Fruit fly (Drosophila melanogaster) whole organism, adult: Measurements from ENCODE around the gene kirre.

ENCODE experiments used
- CG11617 ChIP-seq: fragments of 200-800 bp; sonication (Bioruptor generic); optimal IDR thresholded peaks from 2 replicates; lab custom pipeline; 2017; ENCODE audit warnings: mild to moderate bottlenecking, missing biosample characterization, missing genetic modification reagents, missing genetic modification characterization
- CG12768 ChIP-seq: fragments of 200-800 bp; sonication (Bioruptor generic); optimal IDR thresholded peaks from 2 replicates; lab custom pipeline; 2017; ENCODE audit warnings: missing biosample characterization, missing genetic modification characterization, mild to moderate bottlenecking, moderate library complexity, missing genetic modification reagents
- CG14711 ChIP-seq: fragments of 200-800 bp; sonication (Bioruptor generic); optimal IDR thresholded peaks from 2 replicates; lab custom pipeline; 2018; ENCODE audit warnings: missing biosample characterization, mild to moderate bottlenecking, missing genetic modification characterization, moderate library complexity
- CG1620 ChIP-seq: fragments of 200-800 bp; sonication (Bioruptor generic); optimal IDR thresholded peaks from 2 replicates; lab custom pipeline; 2016; ENCODE audit warnings: missing biosample characterization, missing genetic modification characterization
- CG5204 ChIP-seq: fragments of 200-800 bp; sonication (Bioruptor generic); optimal IDR thresholded peaks from 2 replicates; lab custom pipeline; 2016; ENCODE audit warnings: missing biosample characterization, missing genetic modification characterization
- CG7045 ChIP-seq: fragments of 200-800 bp; sonication (Bioruptor generic); optimal IDR thresholded peaks from 2 replicates; lab custom pipeline; 2017; ENCODE audit warnings: missing biosample characterization, mild to moderate bottlenecking, missing genetic modification characterization
- CG7101 ChIP-seq: fragments of 200-800 bp; sonication (Bioruptor generic); optimal IDR thresholded peaks from 2 replicates; lab custom pipeline; 2018; ENCODE audit warnings: missing biosample characterization, mild to moderate bottlenecking, missing genetic modification characterization, moderate library complexity
- Clk ChIP-seq: fragments of 200-800 bp; sonication (Bioruptor generic); optimal IDR thresholded peaks from 2 replicates; lab custom pipeline; 2017; ENCODE audit warnings: missing biosample characterization, missing genetic modification characterization
- cic ChIP-seq: fragments of 200-800 bp; sonication (Bioruptor generic); optimal IDR thresholded peaks from 2 replicates; lab custom pipeline; 2017; ENCODE audit warnings: missing biosample characterization, mild to moderate bottlenecking, missing genetic modification characterization, moderate library complexity
- cnc ChIP-seq, 2 experiments: fragments of >200 bp; optimal IDR thresholded peaks; 2 replicates each; lab custom pipeline; 2017
- kay ChIP-seq: fragments of 200-800 bp; sonication (Bioruptor generic); peaks from one replicate; lab custom pipeline; 2016; ENCODE audit warnings: missing biosample characterization, missing genetic modification characterization, borderline replicate concordance
- ovo ChIP-seq: fragments of 200-800 bp; sonication (Bioruptor generic); optimal IDR thresholded peaks from 2 replicates; lab custom pipeline; 2016; ENCODE audit warnings: missing biosample characterization, missing genetic modification characterization
- tj ChIP-seq: fragments of 200-800 bp; sonication (Bioruptor generic); optimal IDR thresholded peaks from 3 replicates; lab custom pipeline; 2017; ENCODE audit warnings: missing biosample characterization, mild to moderate bottlenecking, missing genetic modification characterization, moderate library complexity

- TF ChIP-seq CG7101 (no peak), CG7045 (no peak), kay (GFP tag; lab: Kevin White, UChicago) (no peak), cic (GFP tag; lab: Kevin White, UChicago) (no peak), CG5204 (GFP tag; lab: Kevin White, UChicago) (no peak), CG11617 (GFP tag; lab: Kevin White, UChicago) (no peak), CG14711 (tag; lab: Kevin White, UChicago) (no peak), ovo (GFP tag; lab: Kevin White, UChicago) (no peak), tj (GFP tag; lab: Kevin White, UChicago) (no peak), CG1620 (GFP tag; lab: Kevin White, UChicago) (no peak), CG12768 (no peak), Clk (GFP tag; lab: Kevin White, UChicago) (no peak), cnc (optimal IDR thresholded peaks at IDR 0.05; lab: Kevin White, UChicago) (no peak)
These were observed 211.5 kb downstream of the kirre start for dm6 chrX:2951637-2952036.
